Fruit fly (Drosophila melanogaster) whole organism, embryonic: ENCODE results near the gene CG1622.

Source experiments
- CG10147 ChIP-seq: fragments of 200-800 bp; sonication (Bioruptor generic); optimal IDR thresholded peaks from 2 replicates; lab custom pipeline; 2019; ENCODE audit warnings: missing biosample characterization, mild to moderate bottlenecking, missing genetic modification characterization, moderate library complexity
- CG10543 ChIP-seq: fragments of 200-800 bp; sonication (Bioruptor generic); optimal IDR thresholded peaks from 3 replicates; lab custom pipeline; 2017; ENCODE audit warnings: missing biosample characterization, mild to moderate bottlenecking, missing genetic modification characterization, moderate library complexity
- CG10959 ChIP-seq: fragments of 200-800 bp; sonication (Bioruptor generic); IDR thresholded peaks from 2 replicates; pipeline ENCODE4 v1.3.6; 2022; ENCODE audit warnings: missing biosample characterization, missing genetic modification characterization
- CG11085 ChIP-seq: fragments of 200-800 bp; sonication (Bioruptor generic); IDR thresholded peaks from 2 replicates; pipeline ENCODE4 v1.3.6; 2022; ENCODE audit warnings: missing biosample characterization, missing genetic modification characterization
- CG11398 ChIP-seq: fragments of 200-800 bp; sonication (Bioruptor generic); optimal IDR thresholded peaks from 2 replicates; lab custom pipeline; 2016; ENCODE audit warnings: missing biosample characterization, missing genetic modification characterization
- CG1233 ChIP-seq: fragments of 200-800 bp; sonication (Bioruptor generic); optimal IDR thresholded peaks from 4 replicates; lab custom pipeline; 2018; ENCODE audit warnings: missing biosample characterization, mild to moderate bottlenecking, missing genetic modification characterization
- CG1647 ChIP-seq: fragments of 200-800 bp; sonication (Bioruptor generic); optimal IDR thresholded peaks from 3 replicates; lab custom pipeline; 2016; ENCODE audit warnings: missing biosample characterization, missing genetic modification characterization
- CG16779 ChIP-seq: fragments of 200-800 bp; sonication (Bioruptor generic); IDR thresholded peaks from 2 replicates; pipeline ENCODE4 v1.3.6; 2022; ENCODE audit warnings: missing biosample characterization, missing genetic modification characterization
- CG16813 ChIP-seq: fragments of 200-800 bp; sonication (Bioruptor generic); IDR thresholded peaks from 3 replicates; pipeline ENCODE4 v1.3.6; 2022; ENCODE audit warnings: missing biosample characterization, missing genetic modification characterization; ENCODE audit not compliant: partially characterized antibody
- CG16863 ChIP-seq: fragments of 200-800 bp; sonication (Bioruptor generic); optimal IDR thresholded peaks from 3 replicates; lab custom pipeline; 2016; ENCODE audit warnings: missing biosample characterization, missing genetic modification characterization
- CG17361 ChIP-seq: fragments of 200-800 bp; sonication (Bioruptor generic); IDR thresholded peaks from 3 replicates; pipeline ENCODE4 v1.3.6; 2022; ENCODE audit warnings: missing biosample characterization, missing genetic modification characterization
- CG30431 ChIP-seq: fragments of 200-800 bp; sonication (Bioruptor generic); optimal IDR thresholded peaks from 2 replicates; lab custom pipeline; 2017; ENCODE audit warnings: missing biosample characterization, missing genetic modification characterization
- CG3065 ChIP-seq: fragments of 200-800 bp; sonication (Bioruptor generic); optimal IDR thresholded peaks from 2 replicates; lab custom pipeline; 2016; ENCODE audit warnings: missing biosample characterization, missing genetic modification characterization
- CG33557 ChIP-seq: fragments of 200-800 bp; sonication (Bioruptor generic); optimal IDR thresholded peaks from 2 replicates; lab custom pipeline; 2019; ENCODE audit warnings: missing biosample characterization, mild to moderate bottlenecking, missing genetic modification characterization, moderate library complexity
- CG3847 ChIP-seq: fragments of 200-800 bp; sonication (Bioruptor generic); IDR thresholded peaks from 2 replicates; pipeline ENCODE4 v1.3.6; 2022; ENCODE audit warnings: missing biosample characterization, missing genetic modification characterization
- CG6854 ChIP-seq: fragments of 200-800 bp; sonication (Bioruptor generic); optimal IDR thresholded peaks from 3 replicates; lab custom pipeline; 2017; ENCODE audit warnings: missing biosample characterization, mild to moderate bottlenecking, missing genetic modification characterization
- CG7372 ChIP-seq: fragments of 200-800 bp; sonication (Bioruptor generic); IDR thresholded peaks from 2 replicates; pipeline ENCODE4 v1.3.6; 2022; ENCODE audit warnings: missing biosample characterization, missing genetic modification characterization
- CG8924 ChIP-seq: fragments of 200-800 bp; optimal IDR thresholded peaks from 3 replicates; lab custom pipeline; 2019; ENCODE audit warnings: missing biosample characterization, mild to moderate bottlenecking, missing genetic modification characterization, moderate library complexity
- CG9932 ChIP-seq: fragments of 200-800 bp; sonication (Bioruptor generic); IDR thresholded peaks from 2 replicates; pipeline ENCODE4 v1.3.6; 2022; ENCODE audit warnings: missing biosample characterization, missing genetic modification characterization
- Chrac-16 ChIP-seq: fragments of 200-800 bp; sonication (Bioruptor generic); optimal IDR thresholded peaks from 3 replicates; lab custom pipeline; 2016; ENCODE audit warnings: missing biosample characterization, missing genetic modification characterization
- CrebB ChIP-seq: fragments of 200-800 bp; sonication (Bioruptor generic); optimal IDR thresholded peaks from 3 replicates; lab custom pipeline; 2018; ENCODE audit warnings: missing biosample characterization, mild to moderate bottlenecking, missing genetic modification characterization
- Dref ChIP-seq: fragments of 200-800 bp; sonication (Bioruptor generic); IDR thresholded peaks from 2 replicates; pipeline ENCODE4 v1.3.6; 2022; ENCODE audit warnings: missing biosample characterization, missing genetic modification characterization
- HLH3B ChIP-seq: fragments of 200-800 bp; sonication (Bioruptor generic); IDR thresholded peaks from 2 replicates; pipeline ENCODE4 v1.3.6; 2022; ENCODE audit warnings: missing biosample characterization, missing genetic modification characterization
- HLH4C ChIP-seq: fragments of 200-800 bp; sonication (Bioruptor generic); IDR thresholded peaks from 3 replicates; pipeline ENCODE4 v1.3.6; 2022; ENCODE audit warnings: missing biosample characterization, missing genetic modification characterization; ENCODE audit not compliant: partially characterized antibody
- Hr51 ChIP-seq, 2 experiments: fragments of 200-800 bp; sonication (Bioruptor generic); optimal IDR thresholded peaks; 2 replicates in 1 of 2; 3 replicates in 1 of 2; lab custom pipeline; 2016 to 2018; ENCODE audit warnings: missing biosample characterization in 2 of 2, missing genetic modification characterization in 2 of 2, mild to moderate bottlenecking in 1 of 2, moderate library complexity in 1 of 2
- Hsf ChIP-seq: fragments of 200-800 bp; sonication (Bioruptor generic); optimal IDR thresholded peaks from 3 replicates; lab custom pipeline; 2016; ENCODE audit warnings: missing biosample characterization, missing genetic modification characterization
- NC2β ChIP-seq: fragments of 200-800 bp; sonication (Bioruptor generic); optimal IDR thresholded peaks from 2 replicates; lab custom pipeline; 2016; ENCODE audit warnings: missing biosample characterization, missing genetic modification characterization
- PHDP ChIP-seq: fragments of 200-800 bp; sonication (Bioruptor generic); optimal IDR thresholded peaks from 3 replicates; lab custom pipeline; 2018; ENCODE audit warnings: missing biosample characterization, mild to moderate bottlenecking, missing genetic modification characterization, moderate library complexity
- Scr ChIP-seq: fragments of 200-800 bp; sonication (Bioruptor generic); IDR thresholded peaks from 2 replicates; pipeline ENCODE4 v1.3.6; 2022; ENCODE audit warnings: missing biosample characterization, missing genetic modification characterization; ENCODE audit not compliant: partially characterized antibody
- Sry-δ ChIP-seq: fragments of 200-800 bp; sonication (Bioruptor generic); optimal IDR thresholded peaks from 2 replicates; lab custom pipeline; 2016; ENCODE audit warnings: missing biosample characterization, missing genetic modification characterization
- caup ChIP-seq: fragments of 200-800 bp; sonication (Bioruptor generic); optimal IDR thresholded peaks from 3 replicates; lab custom pipeline; 2017; ENCODE audit warnings: missing biosample characterization, mild to moderate bottlenecking, missing genetic modification characterization, moderate library complexity; ENCODE audit not compliant: severe bottlenecking
- chif ChIP-seq, 2 experiments: fragments of 200-800 bp; sonication (Bioruptor generic); optimal IDR thresholded peaks; 3 replicates each; lab custom pipeline; 2016; ENCODE audit warnings: missing biosample characterization in 2 of 2, missing genetic modification characterization in 2 of 2
- dmrt99B ChIP-seq: fragments of 200-800 bp; sonication (Bioruptor generic); optimal IDR thresholded peaks from 2 replicates; lab custom pipeline; 2018; ENCODE audit warnings: missing biosample characterization, mild to moderate bottlenecking, missing genetic modification characterization, moderate library complexity
- fd64A ChIP-seq: fragments of 200-800 bp; sonication (Bioruptor generic); optimal IDR thresholded peaks from 3 replicates; lab custom pipeline; 2018; ENCODE audit warnings: missing biosample characterization, mild to moderate bottlenecking, missing genetic modification characterization
- gem ChIP-seq: fragments of 200-800 bp; sonication (Bioruptor generic); optimal IDR thresholded peaks from 2 replicates; lab custom pipeline; 2019; ENCODE audit warnings: missing biosample characterization, mild to moderate bottlenecking, missing genetic modification characterization, moderate library complexity
- ind ChIP-seq: fragments of 200-800 bp; sonication (Bioruptor generic); optimal IDR thresholded peaks from 3 replicates; lab custom pipeline; 2016; ENCODE audit warnings: missing biosample characterization, missing genetic modification characterization
- inv ChIP-seq: fragments of 200-800 bp; sonication (Bioruptor generic); IDR thresholded peaks from 2 replicates; pipeline ENCODE4 v1.3.6; 2022; ENCODE audit warnings: missing biosample characterization, missing genetic modification characterization; ENCODE audit not compliant: partially characterized antibody
- kay ChIP-seq: fragments of 200-800 bp; sonication (Bioruptor generic); optimal IDR thresholded peaks from 2 replicates; lab custom pipeline; 2016; ENCODE audit warnings: missing biosample characterization, missing genetic modification characterization
- knrl ChIP-seq: fragments of 200-800 bp; sonication (Bioruptor generic); IDR thresholded peaks from 3 replicates; pipeline ENCODE4 v1.3.6; 2022; ENCODE audit warnings: missing biosample characterization, missing genetic modification characterization; ENCODE audit not compliant: partially characterized antibody
- mirr ChIP-seq: fragments of 200-800 bp; sonication (Bioruptor generic); optimal IDR thresholded peaks from 3 replicates; lab custom pipeline; 2018; ENCODE audit warnings: missing biosample characterization, mild to moderate bottlenecking, missing genetic modification characterization
- rib ChIP-seq: fragments of 200-800 bp; sonication (Bioruptor generic); IDR thresholded peaks from 2 replicates; pipeline ENCODE4 v1.3.6; 2022; ENCODE audit warnings: missing biosample characterization, missing genetic modification characterization
- sd ChIP-seq: fragments of 200-800 bp; sonication (Bioruptor generic); optimal IDR thresholded peaks from 3 replicates; lab custom pipeline; 2018; ENCODE audit warnings: missing biosample characterization, mild to moderate bottlenecking, missing genetic modification characterization, moderate library complexity
- sisA ChIP-seq: fragments of 200-800 bp; sonication (Bioruptor generic); IDR thresholded peaks from 2 replicates; pipeline ENCODE4 v1.3.6; 2022; ENCODE audit warnings: missing biosample characterization, missing genetic modification characterization
- sna ChIP-seq: fragments of 200-800 bp; sonication (Bioruptor generic); IDR thresholded peaks from 2 replicates; pipeline ENCODE4 v1.3.6; 2022; ENCODE audit warnings: missing biosample characterization, missing genetic modification characterization; ENCODE audit not compliant: partially characterized antibody
- tll ChIP-seq, 2 experiments: fragments of 200-800 bp in 1 of 2; fragments of >200 bp in 1 of 2; sonication (Bioruptor generic) in 1 of 2; optimal IDR thresholded peaks; 2 replicates each; lab custom pipeline; 2017 to 2019; ENCODE audit warnings: missing biosample characterization in 2 of 2, missing genetic modification characterization in 2 of 2, mild to moderate bottlenecking in 1 of 2, moderate library complexity in 1 of 2
- trem ChIP-seq: fragments of 200-800 bp; optimal IDR thresholded peaks from 3 replicates; lab custom pipeline; 2019; ENCODE audit warnings: missing biosample characterization, mild to moderate bottlenecking, missing genetic modification characterization, moderate library complexity
- usp ChIP-seq: fragments of >200 bp; optimal IDR thresholded peaks from 2 replicates; lab custom pipeline; 2017; ENCODE audit warnings: missing biosample characterization, missing genetic modification characterization
- zen2 ChIP-seq: fragments of 200-800 bp; sonication (Bioruptor generic); IDR thresholded peaks from 3 replicates; pipeline ENCODE4 v1.3.6; 2022; ENCODE audit warnings: missing biosample characterization, missing genetic modification characterization; ENCODE audit not compliant: partially characterized antibody
- zfh1 ChIP-seq: fragments of 200-800 bp; sonication (Bioruptor generic); IDR thresholded peaks from 3 replicates; pipeline ENCODE4 v1.3.6; 2022; ENCODE audit warnings: missing biosample characterization, missing genetic modification characterization
- zfh2 ChIP-seq: fragments of 200-800 bp; sonication (Bioruptor generic); optimal IDR thresholded peaks from 2 replicates; lab custom pipeline; 2016; ENCODE audit warnings: missing biosample characterization, missing genetic modification characterization

CG1622 gene

DNA sequence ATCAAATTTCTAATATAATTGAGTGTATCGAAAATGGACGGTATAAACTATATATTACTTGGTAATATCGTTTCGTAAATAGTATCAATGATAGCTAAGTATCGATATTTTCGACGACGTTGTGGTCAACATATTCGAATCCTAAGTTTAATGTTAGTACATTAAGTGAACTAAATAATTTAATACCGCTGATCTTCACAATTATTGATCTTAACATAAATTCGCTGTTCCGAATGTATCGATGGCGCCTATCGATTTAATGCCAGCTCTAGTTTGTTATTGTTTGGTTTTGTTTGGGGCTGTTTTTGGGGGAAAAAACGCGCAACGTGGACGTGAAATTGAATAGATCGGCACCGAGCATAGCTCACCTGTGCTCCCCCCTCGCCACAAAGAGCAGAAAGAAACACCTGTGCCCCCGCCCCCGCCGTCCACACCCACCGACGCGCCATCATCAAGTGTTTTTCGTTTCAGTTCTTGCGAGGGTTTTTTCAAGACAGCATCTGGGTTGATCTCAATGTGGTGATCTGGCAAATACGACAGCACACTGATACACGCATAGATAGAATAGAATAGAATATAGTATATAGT, 11.0 kb upstream of the CG1622 start (continued):
- TF ChIP-seq Hr51 (GFP tag; optimal IDR thresholded peaks at IDR 0.05; lab: Kevin White, UChicago) (no peak), tll (GFP tag; optimal IDR thresholded peaks at IDR 0.05; lab: Kevin White, UChicago) (no peak), CG11398 (GFP tag; lab: Kevin White, UChicago) (no peak), kay (GFP tag; lab: Kevin White, UChicago) (no peak), CG11085 (GFP tag; lab: Robert Waterston, UW) (no peak), HLH3B (GFP tag; lab: Robert Waterston, UW) (no peak), Hsf (GFP tag; lab: Kevin White, UChicago) (no peak), mirr (no peak), knrl (GFP tag; lab: Robert Waterston, UW) (peak; percentile 58; the same call in 2 of the 3 replicates), Scr (GFP tag; lab: Robert Waterston, UW) (peak; percentile 72), CG6854 (no peak), CG16813 (GFP tag; lab: Robert Waterston, UW) (peak; percentile 67; the same call in 1 of the 3 replicates), gem (tag; lab: Kevin White, UChicago) (no peak), CrebB (tag; lab: Kevin White, UChicago) (no peak), CG16863 (GFP tag; lab: Kevin White, UChicago) (no peak), zfh2 (GFP tag; lab: Kevin White, UChicago) (no peak), CG7372 (GFP tag; lab: Robert Waterston, UW) (no peak), rib (GFP tag; lab: Robert Waterston, UW) (no peak), Sry-δ (peak; percentile 86), Chrac-16 (no peak), zfh1 (GFP tag; lab: Robert Waterston, UW) (no peak), sna (0 out of 2 replicates have a peak, but pooled peaks have one; percentile 41), PHDP (tag; lab: Kevin White, UChicago) (no peak), trem (tag; lab: Kevin White, UChicago) (no peak), CG10147 (GFP tag; lab: Kevin White, UChicago) (no peak), Dref (GFP tag; lab: Robert Waterston, UW) (no peak), caup (GFP tag; lab: Kevin White, UChicago) (no peak), NC2β (GFP tag; lab: Kevin White, UChicago) (no peak), CG1233 (GFP tag; lab: Kevin White, UChicago) (no peak), CG10543 (GFP tag; lab: Kevin White, UChicago) (no peak), CG17361 (GFP tag; lab: Robert Waterston, UW) (0 out of 3 replicates have a peak, but pooled peaks have one; percentile 36), CG16779 (GFP tag; lab: Robert Waterston, UW) (no peak), inv (GFP tag; lab: Robert Waterston, UW) (no peak), CG10959 (GFP tag; lab: Robert Waterston, UW) (no peak), HLH4C (peak; percentile 64; the same call in 1 of the 3 replicates), CG8924 (tag; lab: Kevin White, UChicago) (no peak), CG1647 (no peak), CG30431 (no peak), chif (GFP tag; optimal IDR thresholded peaks at IDR 0.05; lab: Kevin White, UChicago) (no peak), usp (no peak), dmrt99B (tag; lab: Kevin White, UChicago) (no peak), sd (tag; lab: Kevin White, UChicago) (no peak), CG3847 (no peak), zen2 (GFP tag; lab: Robert Waterston, UW) (peak; percentile 60; the same call in 1 of the 3 replicates), fd64A (GFP tag; lab: Kevin White, UChicago) (no peak), CG3065 (GFP tag; lab: Kevin White, UChicago) (no peak), sisA (no peak), CG33557 (no peak), ind (GFP tag; lab: Kevin White, UChicago) (no peak), CG9932 (GFP tag; lab: Robert Waterston, UW) (no peak)
